Worm (Caenorhabditis elegans) whole organism, L4 larva: Measurements from ENCODE around the gene fubl-3.

ENCODE experiments used
- F10B5.3 ChIP-seq: sonication (generic microtip); optimal IDR thresholded peaks from 2 replicates; lab custom pipeline; 2016; ENCODE audit warnings: mild to moderate bottlenecking, missing genetic modification characterization, missing compliant biosample characterization
- F26F4.8 ChIP-seq: fragments of 200-800 bp; sonication (Bioruptor generic); conservative IDR thresholded peaks from 2 replicates; pipeline ENCODE4 v1.3.6; 2022; ENCODE audit warnings: missing genetic modification characterization, missing compliant biosample characterization
- F49E8.2 ChIP-seq: sonication (generic microtip); optimal IDR thresholded peaks from 2 replicates; lab custom pipeline; 2016; ENCODE audit warnings: missing compliant biosample characterization, mild to moderate bottlenecking, missing genetic modification characterization, borderline replicate concordance
- T26A8.4 ChIP-seq: fragments of 200-800 bp; sonication (Bioruptor generic); IDR thresholded peaks from 2 replicates; pipeline ENCODE4 v1.3.6; 2022; ENCODE audit warnings: missing genetic modification characterization, missing compliant biosample characterization
- Y5F2A.4 ChIP-seq: fragments of 200-800 bp; sonication (Bioruptor generic); optimal IDR thresholded peaks from 2 replicates; lab custom pipeline; 2018; ENCODE audit warnings: mild to moderate bottlenecking, missing genetic modification characterization, missing compliant biosample characterization
- ZK546.5 ChIP-seq, 2 experiments: sonication (generic microtip); optimal IDR thresholded peaks; 2 replicates each; lab custom pipeline; 2017; ENCODE audit warnings: missing biosample characterization in 2 of 2, missing genetic modification characterization in 2 of 2
- aly-2 ChIP-seq: sonication (generic microtip); optimal IDR thresholded peaks from 2 replicates; lab custom pipeline; 2018; ENCODE audit warnings: missing biosample characterization, missing genetic modification characterization
- ceh-20 ChIP-seq: fragments of 200-800 bp; sonication (Bioruptor generic); IDR thresholded peaks from 2 replicates; pipeline ENCODE4 v1.3.6; 2022; ENCODE audit warnings: missing genetic modification reagents, missing genetic modification characterization, missing compliant biosample characterization
- ceh-28 ChIP-seq: fragments of 150-350 bp; optimal IDR thresholded peaks from 2 replicates; lab custom pipeline; 2014; ENCODE audit warnings: missing biosample characterization, missing genetic modification reagents, missing genetic modification characterization
- ceh-32 ChIP-seq: sonication (generic microtip); optimal IDR thresholded peaks from 2 replicates; lab custom pipeline; 2016; ENCODE audit warnings: mild to moderate bottlenecking, missing genetic modification characterization, missing compliant biosample characterization; ENCODE audit not compliant: poor library complexity
- ceh-44 ChIP-seq: fragments of 200-800 bp; sonication (Bioruptor generic); IDR thresholded peaks from 2 replicates; pipeline ENCODE4 v1.3.6; 2022; ENCODE audit warnings: missing genetic modification reagents, missing genetic modification characterization, missing compliant biosample characterization
- ces-1 ChIP-seq: fragments of 150-350 bp; sonication (generic microtip); optimal IDR thresholded peaks from 4 replicates; lab custom pipeline; 2014; ENCODE audit warnings: missing biosample characterization, missing genetic modification reagents, missing genetic modification characterization
- daf-8 ChIP-seq: fragments of 200-800 bp; sonication (Bioruptor generic); IDR thresholded peaks from 2 replicates; pipeline ENCODE4 v1.3.6; 2022; ENCODE audit warnings: missing genetic modification characterization, missing compliant biosample characterization
- dmd-9 ChIP-seq: fragments of 200-800 bp; sonication (Bioruptor generic); IDR thresholded peaks from 2 replicates; pipeline ENCODE4 v1.3.6; 2022; ENCODE audit warnings: missing genetic modification reagents, missing genetic modification characterization, missing compliant biosample characterization
- duxl-1 ChIP-seq: sonication (generic microtip); optimal IDR thresholded peaks from 2 replicates; lab custom pipeline; 2016; ENCODE audit warnings: mild to moderate bottlenecking, missing genetic modification characterization, moderate library complexity, missing compliant biosample characterization; ENCODE audit not compliant: poor library complexity
- dve-1 ChIP-seq: sonication (generic microtip); optimal IDR thresholded peaks from 2 replicates; lab custom pipeline; 2017; ENCODE audit warnings: antibody characterized with exemption, mild to moderate bottlenecking, missing genetic modification characterization, missing compliant biosample characterization; ENCODE audit not compliant: insufficient read depth
- egl-27 ChIP-seq: sonication (generic microtip); optimal IDR thresholded peaks from 3 replicates; lab custom pipeline; 2017; ENCODE audit warnings: missing biosample characterization, missing genetic modification reagents, missing genetic modification characterization
- egl-43 ChIP-seq: fragments of 200-800 bp; sonication (Bioruptor generic); IDR thresholded peaks from 2 replicates; pipeline ENCODE4 v1.3.6; 2022; ENCODE audit warnings: missing genetic modification reagents, missing genetic modification characterization, missing compliant biosample characterization
- fkh-10 ChIP-seq: fragments of 150-350 bp; optimal IDR thresholded peaks from 2 replicates; lab custom pipeline; 2014; ENCODE audit warnings: missing biosample characterization, missing genetic modification reagents, missing genetic modification characterization
- hif-1 ChIP-seq, 2 experiments: sonication (generic microtip); optimal IDR thresholded peaks; 2 replicates each; lab custom pipeline; 2016 to 2017; ENCODE audit warnings: missing compliant biosample characterization in 2 of 2, missing genetic modification characterization in 2 of 2, missing genetic modification reagents in 2 of 2, missing genotype in 2 of 2, mild to moderate bottlenecking in 1 of 2
- hlh-11 ChIP-seq: fragments of 200-800 bp; sonication (Bioruptor generic); optimal IDR thresholded peaks from 2 replicates; lab custom pipeline; 2018; ENCODE audit warnings: mild to moderate bottlenecking, missing genetic modification characterization, missing compliant biosample characterization
- hlh-30 ChIP-seq: sonication (generic microtip); optimal IDR thresholded peaks from 2 replicates; lab custom pipeline; 2017; ENCODE audit warnings: antibody characterized with exemption, mild to moderate bottlenecking, missing genetic modification characterization, missing compliant biosample characterization; ENCODE audit not compliant: insufficient read depth
- lin-15B ChIP-seq: fragments of 150-350 bp; sonication (generic microtip); optimal IDR thresholded peaks from 3 replicates; lab custom pipeline; 2014; ENCODE audit warnings: missing biosample characterization, missing genetic modification characterization
- lin-39 ChIP-seq: fragments of 150-350 bp; optimal IDR thresholded peaks from 2 replicates; lab custom pipeline; 2014; ENCODE audit warnings: missing biosample characterization, missing genetic modification reagents, missing genetic modification characterization
- lir-3 ChIP-seq: sonication (generic microtip); optimal IDR thresholded peaks from 2 replicates; lab custom pipeline; 2016; ENCODE audit warnings: mild to moderate bottlenecking, missing genetic modification characterization, missing compliant biosample characterization
- madf-9 ChIP-seq: fragments of 200-800 bp; sonication (Bioruptor generic); conservative IDR thresholded peaks from 2 replicates; pipeline ENCODE4 v1.3.6; 2022; ENCODE audit warnings: missing genetic modification reagents, missing genetic modification characterization, missing compliant biosample characterization
- mdl-1 ChIP-seq, 2 experiments: fragments of 150-350 bp in 1 of 2; sonication (generic microtip) in 1 of 2; optimal IDR thresholded peaks; 2 replicates each; lab custom pipeline; 2014 to 2017; ENCODE audit warnings: missing biosample characterization in 2 of 2, missing genetic modification characterization in 2 of 2
- mdt-29 ChIP-seq: fragments of 200-800 bp; sonication (Bioruptor generic); IDR thresholded peaks from 2 replicates; pipeline ENCODE4 v1.3.6; 2022; ENCODE audit warnings: missing genetic modification reagents, missing genetic modification characterization, missing compliant biosample characterization
- mxl-2 ChIP-seq: fragments of 200-800 bp; sonication (Bioruptor generic); conservative IDR thresholded peaks from 2 replicates; pipeline ENCODE4 v1.3.6; 2022; ENCODE audit warnings: missing genetic modification reagents, missing genetic modification characterization, missing compliant biosample characterization
- nhr-10 ChIP-seq: fragments of 150-350 bp; optimal IDR thresholded peaks from 2 replicates; lab custom pipeline; 2014; ENCODE audit warnings: missing biosample characterization, missing genetic modification characterization
- nhr-102 ChIP-seq: sonication (generic microtip); optimal IDR thresholded peaks from 2 replicates; lab custom pipeline; 2016; ENCODE audit warnings: mild to moderate bottlenecking, missing genetic modification characterization, moderate library complexity, missing compliant biosample characterization
- nhr-11 ChIP-seq: fragments of 150-350 bp; optimal IDR thresholded peaks from 2 replicates; lab custom pipeline; 2014; ENCODE audit warnings: missing biosample characterization, missing genetic modification characterization
- nhr-41 ChIP-seq: fragments of 200-800 bp; sonication (Bioruptor generic); IDR thresholded peaks from 2 replicates; pipeline ENCODE4 v1.3.6; 2022; ENCODE audit warnings: missing genetic modification reagents, missing genetic modification characterization, missing compliant biosample characterization
- nhr-42 ChIP-seq: fragments of 200-800 bp; sonication (Bioruptor generic); IDR thresholded peaks from 2 replicates; pipeline ENCODE4 v1.3.6; 2022; ENCODE audit warnings: missing genetic modification characterization, missing compliant biosample characterization
- nhr-48 ChIP-seq: sonication (generic microtip); optimal IDR thresholded peaks from 2 replicates; lab custom pipeline; 2016; ENCODE audit warnings: mild to moderate bottlenecking, missing genetic modification characterization, missing compliant biosample characterization
- nhr-6 ChIP-seq: fragments of 150-350 bp; optimal IDR thresholded peaks from 2 replicates; lab custom pipeline; 2014; ENCODE audit warnings: missing biosample characterization, missing genetic modification characterization
- nhr-76 ChIP-seq: fragments of 150-350 bp; optimal IDR thresholded peaks from 2 replicates; lab custom pipeline; 2014; ENCODE audit warnings: missing biosample characterization, missing genetic modification characterization
- php-3 ChIP-seq: fragments of 200-800 bp; sonication (Bioruptor generic); IDR thresholded peaks from 2 replicates; pipeline ENCODE4 v1.3.6; 2022; ENCODE audit warnings: missing genetic modification reagents, missing genetic modification characterization, missing compliant biosample characterization
- saeg-2 ChIP-seq: fragments of 200-800 bp; sonication (Bioruptor generic); IDR thresholded peaks from 2 replicates; pipeline ENCODE4 v1.3.6; 2022; ENCODE audit warnings: missing genetic modification reagents, missing genetic modification characterization, missing compliant biosample characterization
- snpc-4 ChIP-seq: fragments of 150-350 bp; optimal IDR thresholded peaks from 2 replicates; lab custom pipeline; 2014; ENCODE audit warnings: missing biosample characterization, missing genetic modification characterization
- spr-1 ChIP-seq: sonication (generic microtip); optimal IDR thresholded peaks from 2 replicates; lab custom pipeline; 2016; ENCODE audit warnings: mild to moderate bottlenecking, missing genetic modification characterization, missing compliant biosample characterization
- spr-3 ChIP-seq: fragments of 200-800 bp; sonication (Bioruptor generic); optimal IDR thresholded peaks from 2 replicates; lab custom pipeline; 2018; ENCODE audit warnings: mild to moderate bottlenecking, missing genetic modification characterization, missing compliant biosample characterization
- tag-97 ChIP-seq: fragments of 200-800 bp; sonication (Bioruptor generic); IDR thresholded peaks from 2 replicates; pipeline ENCODE4 v1.3.6; 2022; ENCODE audit warnings: missing genetic modification characterization, missing compliant biosample characterization
- unc-130 ChIP-seq: sonication (generic microtip); optimal IDR thresholded peaks from 2 replicates; lab custom pipeline; 2016; ENCODE audit warnings: missing genetic modification reagents, missing genetic modification characterization, missing compliant biosample characterization
- unc-62 ChIP-seq, 3 experiments: fragments of 150-350 bp in 1 of 3; sonication (generic microtip); optimal IDR thresholded peaks in 2 of 3; peaks in 1 of 3; 1 replicate in 1 of 3; 2 replicates in 2 of 3; lab custom pipeline; 2014 to 2017; ENCODE audit warnings: missing biosample characterization in 3 of 3, missing genetic modification characterization in 3 of 3, missing genetic modification reagents in 3 of 3, missing genotype in 1 of 3
- zfp-3 ChIP-seq: fragments of 200-800 bp; sonication (Bioruptor generic); conservative IDR thresholded peaks from 2 replicates; pipeline ENCODE4 v1.3.6; 2022; ENCODE audit warnings: missing genetic modification reagents, missing genetic modification characterization, missing compliant biosample characterization
- zip-2 ChIP-seq: fragments of 150-350 bp; optimal IDR thresholded peaks from 2 replicates; lab custom pipeline; 2014; ENCODE audit warnings: missing biosample characterization, missing genetic modification characterization
- ztf-7 ChIP-seq: fragments of 150-350 bp; optimal IDR thresholded peaks from 2 replicates; lab custom pipeline; 2014; ENCODE audit warnings: missing biosample characterization, missing genetic modification characterization

Gene fubl-3

DNA sequence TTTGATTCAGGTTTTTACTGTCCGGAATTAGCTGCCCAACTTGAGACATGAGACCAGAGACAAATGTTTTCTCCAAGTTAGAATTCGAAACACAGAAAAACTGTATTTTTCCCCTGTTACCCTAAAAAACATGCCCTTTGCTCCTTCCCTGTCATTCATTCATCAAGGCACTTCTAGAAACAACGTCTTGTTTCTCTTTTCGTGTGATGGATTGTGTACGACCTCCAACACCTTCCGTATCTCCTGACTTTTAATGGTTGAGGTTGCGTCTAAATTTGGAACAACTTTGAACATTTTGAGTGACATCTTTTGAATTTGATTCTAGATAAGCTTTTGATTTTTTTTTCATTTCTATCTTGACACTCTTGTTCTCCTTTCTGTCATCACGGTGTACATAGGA lies 11.7 kb upstream of the fubl-3 start:
- TF ChIP-seq snpc-4 (tag; lab: Kevin White, UChicago) (no peak), unc-62 (GFP tag; optimal IDR thresholded peaks at IDR 0.05 in 1 of 2; lab: Kevin White, UChicago) (peak in 1 of 2 experiments; percentile 91), unc-62 (tag; optimal IDR thresholded peaks at IDR 0.05; lab: Kevin White, UChicago) (no peak), nhr-48 (no peak), hlh-11 (tag; lab: Kevin White, UChicago) (peak; percentile 11), duxl-1 (tag; lab: Kevin White, UChicago) (no peak), ces-1 (no peak), spr-1 (no peak), ceh-44 (no peak), hlh-30 (tag; lab: Kevin White, UChicago) (peak; percentile 41), ZK546.5 (tag; optimal IDR thresholded peaks at IDR 0.05; lab: Kevin White, UChicago) (no peak)
- TF ChIP-seq, all 104 proteins: peak for 3

DNA sequence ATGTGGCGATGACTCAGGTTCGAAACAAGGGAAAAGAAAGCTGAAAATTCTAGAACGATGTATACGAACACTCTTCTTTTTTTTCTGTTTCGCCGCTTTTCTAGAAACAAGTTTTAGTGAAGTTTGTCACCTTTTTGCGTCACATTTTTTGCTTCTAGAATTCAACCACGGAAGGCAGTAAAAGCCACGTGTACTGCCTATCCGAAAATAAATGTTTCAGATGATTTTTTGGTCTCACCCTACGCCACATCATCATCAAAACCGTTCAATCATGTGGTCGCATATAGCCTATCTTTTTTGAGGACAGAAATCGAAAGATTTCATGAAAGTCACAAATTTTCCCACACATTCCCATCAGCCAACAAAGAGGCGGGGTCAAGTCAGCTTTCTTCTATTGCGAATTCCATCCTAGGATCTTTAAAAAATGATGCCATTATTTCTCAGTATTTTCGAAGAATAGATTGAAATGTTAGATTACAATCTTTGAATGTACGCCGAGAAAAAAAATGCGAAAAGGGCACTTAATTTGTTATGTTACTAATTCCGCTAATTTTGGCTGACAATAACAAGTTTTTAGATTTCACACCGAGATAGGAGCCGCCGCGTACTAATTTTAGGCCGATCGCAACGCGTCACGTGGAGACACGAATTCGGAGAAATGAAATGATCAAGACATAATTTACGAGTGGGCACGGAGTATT lies 10.2 kb upstream of the fubl-3 start:
- TF ChIP-seq php-3, result no peak
- no peak for TF ChIP-seq daf-8
- peak; percentile 56 for TF ChIP-seq nhr-48
- TF ChIP-seq F10B5.3, result no peak
- TF ChIP-seq nhr-6 (tag; lab: Kevin White, UChicago), result no peak
- TF ChIP-seq lin-39, result no peak
- TF ChIP-seq ceh-28, result no peak
- 0 out of 2 replicates have a peak, but pooled peaks have one; percentile 10 for TF ChIP-seq ceh-20 (GFP tag; lab: Robert Waterston, UW)
- no peak for TF ChIP-seq lin-15B
- no peak for TF ChIP-seq ceh-44
- TF ChIP-seq unc-130 (GFP tag; lab: Kevin White, UChicago), result no peak
- no peak for TF ChIP-seq T26A8.4 (GFP tag; lab: Robert Waterston, UW)
- TF ChIP-seq F26F4.8 (GFP tag; lab: Robert Waterston, UW), result no peak
- no peak for TF ChIP-seq nhr-11
- TF ChIP-seq hif-1 (tag; optimal IDR thresholded peaks at IDR 0.05; lab: Kevin White, UChicago), result no peak
- no peak for TF ChIP-seq nhr-10
- TF ChIP-seq madf-9, result no peak
- TF ChIP-seq nhr-76 (tag; lab: Kevin White, UChicago), result no peak
- no peak for TF ChIP-seq ceh-32
- TF ChIP-seq mdt-29, result peak; percentile 81
- TF ChIP-seq fkh-10 (GFP tag; lab: Kevin White, UChicago), result no peak
- no peak for TF ChIP-seq nhr-42
- TF ChIP-seq nhr-41, result no peak
- no peak for TF ChIP-seq mxl-2
- no peak for TF ChIP-seq spr-3 (GFP tag; lab: Kevin White, UChicago)
- TF ChIP-seq egl-27 (tag; lab: Kevin White, UChicago), result no peak
- no peak for TF ChIP-seq saeg-2 (GFP tag; lab: Robert Waterston, UW)
- no peak for TF ChIP-seq nhr-102 (tag; lab: Kevin White, UChicago)
- no peak for TF ChIP-seq duxl-1 (tag; lab: Kevin White, UChicago)
- TF ChIP-seq Y5F2A.4 (GFP tag; lab: Kevin White, UChicago), result no peak
- no peak for TF ChIP-seq lir-3 (tag; lab: Kevin White, UChicago)
- TF ChIP-seq mdl-1 (tag; optimal IDR thresholded peaks at IDR 0.05; lab: Kevin White, UChicago), result no peak
- no peak for TF ChIP-seq tag-97 (GFP tag; lab: Robert Waterston, UW)
- TF ChIP-seq dmd-9 (GFP tag; lab: Robert Waterston, UW), result no peak
- TF ChIP-seq aly-2 (tag; lab: Kevin White, UChicago), result no peak
- no peak for TF ChIP-seq egl-43 (GFP tag; lab: Robert Waterston, UW)
- no peak for TF ChIP-seq F49E8.2 (tag; lab: Kevin White, UChicago)
- no peak for TF ChIP-seq zfp-3
- TF ChIP-seq dve-1 (tag; lab: Kevin White, UChicago), result peak; percentile 4
- no peak for TF ChIP-seq zip-2 (tag; lab: Kevin White, UChicago)
- no peak for TF ChIP-seq ztf-7 (tag; lab: Kevin White, UChicago)
